Worm (Caenorhabditis elegans): Measurements from ENCODE around the gene flp-7.

flp-7 gene

DNA sequence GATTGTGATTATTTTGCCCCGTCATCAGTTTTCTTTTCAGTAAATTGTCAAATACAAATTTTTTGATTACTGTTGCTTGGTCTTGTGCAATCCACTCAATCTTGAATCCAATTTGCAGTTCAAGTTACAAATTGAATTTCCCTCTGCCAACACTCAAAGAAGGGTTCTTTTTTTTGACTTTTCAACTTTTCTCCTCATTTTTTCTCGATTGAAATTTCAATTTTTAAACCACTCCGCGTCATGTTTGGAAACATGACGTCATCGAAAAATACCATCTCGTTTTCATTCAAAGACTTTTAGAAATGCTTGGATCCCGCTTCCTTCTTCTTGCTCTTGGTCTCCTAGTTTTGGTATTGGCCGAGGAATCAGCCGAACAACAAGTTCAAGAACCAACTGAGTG, at the start of gene flp-7:
Gene flp-7 (plus strand): TSS at position 301 of the 400 bp plus-strand sequence.
- no peak for TF ChIP-seq sma-3 (GFP tag; optimal IDR thresholded peaks at IDR 0.05)
- no peak for TF ChIP-seq zag-1 (tag; optimal IDR thresholded peaks at IDR 0.05)
- TF ChIP-seq alr-1 (tag; optimal IDR thresholded peaks at IDR 0.05): no peak

DNA sequence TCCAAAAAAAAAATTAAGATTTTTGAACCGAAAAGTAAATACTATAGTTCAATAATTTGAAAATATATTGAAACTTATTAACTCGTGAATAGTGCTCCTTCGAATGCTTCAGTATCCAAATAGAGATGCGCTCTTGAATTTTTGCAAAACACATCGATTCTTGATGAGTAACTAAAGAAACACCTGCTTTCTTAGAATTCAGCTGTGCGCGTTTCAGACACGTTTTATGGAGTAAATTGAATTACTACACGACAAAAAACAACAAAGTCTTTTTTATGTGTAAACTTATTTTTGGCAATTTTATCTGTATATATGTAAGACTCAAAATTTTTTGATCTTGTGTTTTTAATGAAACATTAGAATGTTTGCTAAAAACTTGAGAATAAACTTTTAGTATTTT, 49.1 kb upstream of the flp-7 start:
- TF ChIP-seq dmd-4 (tag; optimal IDR thresholded peaks at IDR 0.05) (no peak), lin-13 (GFP tag; optimal IDR thresholded peaks at IDR 0.05) (no peak), ama-1 (optimal IDR thresholded peaks at IDR 0.05) (no peak), nhr-12 (tag; optimal IDR thresholded peaks at IDR 0.05) (no peak)

DNA sequence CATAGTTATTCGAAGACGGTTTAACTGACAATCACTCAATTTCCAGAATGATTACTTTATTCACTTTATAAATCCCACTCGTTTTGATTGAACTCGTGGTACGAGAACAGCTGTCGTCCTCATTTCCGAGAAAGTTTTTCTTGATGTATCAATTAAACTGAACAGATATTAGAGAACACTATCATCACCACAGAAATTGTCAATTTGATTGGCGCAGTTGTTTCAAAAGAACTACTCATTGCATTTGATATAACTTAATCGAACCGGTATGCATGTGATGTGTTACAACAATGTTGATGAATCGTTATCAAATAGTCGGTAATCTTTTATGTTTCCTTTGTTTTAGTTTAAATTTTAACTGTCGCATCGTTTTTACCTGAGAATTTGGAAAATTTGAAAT, 48.6 kb upstream of the flp-7 start:
- TF ChIP-seq lin-11 (tag; optimal IDR thresholded peaks at IDR 0.05): no peak
- TF ChIP-seq nhr-77 (tag; optimal IDR thresholded peaks at IDR 0.05): no peak
- TF ChIP-seq zag-1 (tag; optimal IDR thresholded peaks at IDR 0.05): no peak
- no peak for TF ChIP-seq snpc-4 (tag; optimal IDR thresholded peaks at IDR 0.05)
- no peak for TF ChIP-seq aly-2 (tag; optimal IDR thresholded peaks at IDR 0.05)
- TF ChIP-seq ZK546.5 (tag; optimal IDR thresholded peaks at IDR 0.05): no peak
- TF ChIP-seq ceh-82 (tag; optimal IDR thresholded peaks at IDR 0.05): no peak
- TF ChIP-seq mab-5 (tag; optimal IDR thresholded peaks at IDR 0.05): peak; percentile 38
- TF ChIP-seq elt-3 (tag; optimal IDR thresholded peaks at IDR 0.05): no peak
- no peak for TF ChIP-seq dmd-4 (tag; optimal IDR thresholded peaks at IDR 0.05)
- no peak for TF ChIP-seq ztf-4 (tag; optimal IDR thresholded peaks at IDR 0.05)
- TF ChIP-seq unc-62 (GFP tag; optimal IDR thresholded peaks at IDR 0.05): no peak
- TF ChIP-seq alr-1 (tag; optimal IDR thresholded peaks at IDR 0.05): no peak
- TF ChIP-seq nhr-237 (tag; optimal IDR thresholded peaks at IDR 0.05): no peak
- no peak for TF ChIP-seq egl-27 (tag; optimal IDR thresholded peaks at IDR 0.05)
- TF ChIP-seq sem-4 (tag; optimal IDR thresholded peaks at IDR 0.05): peak; percentile 76
- peak; percentile 47 for TF ChIP-seq crh-2 (tag; optimal IDR thresholded peaks at IDR 0.05)
- TF ChIP-seq F13H6.1 (tag; optimal IDR thresholded peaks at IDR 0.05): peak; percentile 69
- no peak for TF ChIP-seq ceh-16 (tag; optimal IDR thresholded peaks at IDR 0.05)
- TF ChIP-seq nhr-6 (tag; optimal IDR thresholded peaks at IDR 0.05): peak; percentile 15
- no peak for TF ChIP-seq nhr-12 (tag; optimal IDR thresholded peaks at IDR 0.05)
- no peak for TF ChIP-seq lin-13 (GFP tag; optimal IDR thresholded peaks at IDR 0.05)
- peak; percentile 81 for TF ChIP-seq sma-9 (GFP tag; optimal IDR thresholded peaks at IDR 0.05)
- no peak for TF ChIP-seq sma-9 (tag; optimal IDR thresholded peaks at IDR 0.05)
- peak; percentile 47 for TF ChIP-seq blmp-1 (tag; optimal IDR thresholded peaks at IDR 0.05; ENCODE audit: insufficient read depth)
- no peak for TF ChIP-seq unc-55 (GFP tag; optimal IDR thresholded peaks at IDR 0.05)
- TF ChIP-seq Y55F3AM.14 (GFP tag; optimal IDR thresholded peaks at IDR 0.05): no peak
- no peak for TF ChIP-seq R02D3.7 (tag; optimal IDR thresholded peaks at IDR 0.05)
- TF ChIP-seq nhr-25 (tag; optimal IDR thresholded peaks at IDR 0.05): peak; percentile 52
- peak; percentile 22 for TF ChIP-seq fos-1 (tag; optimal IDR thresholded peaks at IDR 0.05)
- no peak for TF ChIP-seq elt-1 (tag; optimal IDR thresholded peaks at IDR 0.05)
- TF ChIP-seq gmeb-1 (tag; optimal IDR thresholded peaks at IDR 0.05): no peak
- TF ChIP-seq nhr-21 (tag; optimal IDR thresholded peaks at IDR 0.05): no peak
- TF ChIP-seq lin-39 (tag; optimal IDR thresholded peaks at IDR 0.05): no peak
- peak; percentile 49 for TF ChIP-seq C34F6.9 (tag; optimal IDR thresholded peaks at IDR 0.05)
- no peak for TF ChIP-seq mdl-1 (tag; optimal IDR thresholded peaks at IDR 0.05)
- TF ChIP-seq ztf-1 (GFP tag; conservative IDR thresholded peaks at IDR 0.05): no peak
- peak; percentile 7 for TF ChIP-seq sma-3 (GFP tag; optimal IDR thresholded peaks at IDR 0.05)
- no peak for TF ChIP-seq ama-1 (optimal IDR thresholded peaks at IDR 0.05)
- TF ChIP-seq nhr-129 (tag; optimal IDR thresholded peaks at IDR 0.05): peak; percentile 41
- no peak for TF ChIP-seq unc-39 (tag; optimal IDR thresholded peaks at IDR 0.05)
- peak in 1 of 2 experiments; percentile 66 for TF ChIP-seq lsy-2 (tag; optimal IDR thresholded peaks at IDR 0.05)
- no peak for TF ChIP-seq nhr-10 (tag; optimal IDR thresholded peaks at IDR 0.05)
- TF ChIP-seq nhr-11 (tag; optimal IDR thresholded peaks at IDR 0.05): no peak
- no peak for TF ChIP-seq skn-1 (tag; optimal IDR thresholded peaks at IDR 0.05)
- no peak for TF ChIP-seq nhr-23 (tag; optimal IDR thresholded peaks at IDR 0.05)
- no peak for TF ChIP-seq mbf-1 (tag; optimal IDR thresholded peaks at IDR 0.05)
- no peak for TF ChIP-seq ztf-11 (tag; optimal IDR thresholded peaks at IDR 0.05)

Measured in whole organism, L2 larva.